Worm (Caenorhabditis elegans) whole organism, L2 larva: ENCODE measurements around the gene tag-124.

Experiments used
- C34F6.9 ChIP-seq: fragments of 150-350 bp; optimal IDR thresholded peaks from 2 replicates; lab custom pipeline; 2014; ENCODE audit warnings: missing biosample characterization, missing genetic modification characterization
- F13H6.1 ChIP-seq: sonication (generic microtip); optimal IDR thresholded peaks from 2 replicates; lab custom pipeline; 2016; ENCODE audit warnings: missing genetic modification characterization, missing compliant biosample characterization
- R02D3.7 ChIP-seq: fragments of 150-350 bp; optimal IDR thresholded peaks from 2 replicates; lab custom pipeline; 2014; ENCODE audit warnings: missing biosample characterization, missing genetic modification characterization
- Y55F3AM.14 ChIP-seq: fragments of 200-800 bp; sonication (Bioruptor generic); optimal IDR thresholded peaks from 2 replicates; lab custom pipeline; 2018; ENCODE audit warnings: mild to moderate bottlenecking, missing genetic modification characterization, missing compliant biosample characterization
- ama-1 ChIP-seq: fragments of 150-350 bp; optimal IDR thresholded peaks from 2 replicates; lab custom pipeline; 2018; ENCODE audit warnings: inconsistent platforms
- blmp-1 ChIP-seq: sonication (generic microtip); optimal IDR thresholded peaks from 2 replicates; lab custom pipeline; 2017; ENCODE audit warnings: missing genetic modification characterization, mild to moderate bottlenecking, missing compliant biosample characterization, antibody characterized with exemption, moderate library complexity; ENCODE audit not compliant: insufficient read depth
- ceh-82 ChIP-seq: fragments of 150-350 bp; optimal IDR thresholded peaks from 2 replicates; lab custom pipeline; 2014; ENCODE audit warnings: missing biosample characterization, missing genetic modification characterization
- crh-2 ChIP-seq: sonication (generic microtip); optimal IDR thresholded peaks from 2 replicates; lab custom pipeline; 2017; ENCODE audit warnings: missing biosample characterization, missing genetic modification characterization
- elt-1 ChIP-seq: fragments of 150-350 bp; optimal IDR thresholded peaks from 2 replicates; lab custom pipeline; 2014; ENCODE audit warnings: missing biosample characterization, missing genetic modification characterization
- fos-1 ChIP-seq: fragments of 150-350 bp; optimal IDR thresholded peaks from 2 replicates; lab custom pipeline; 2014; ENCODE audit warnings: missing biosample characterization, missing genetic modification characterization
- gmeb-1 ChIP-seq: fragments of 150-350 bp; optimal IDR thresholded peaks from 2 replicates; lab custom pipeline; 2014; ENCODE audit warnings: missing biosample characterization, missing genetic modification characterization
- lin-13 ChIP-seq: fragments of 150-350 bp; optimal IDR thresholded peaks from 2 replicates; lab custom pipeline; 2014; ENCODE audit warnings: missing biosample characterization, missing genetic modification reagents, missing genetic modification characterization
- lsy-2 ChIP-seq, 2 experiments: fragments of 150-350 bp in 1 of 2; sonication (generic microtip) in 1 of 2; optimal IDR thresholded peaks; 2 replicates each; lab custom pipeline; 2014 to 2017; ENCODE audit warnings: missing biosample characterization in 2 of 2, missing genetic modification characterization in 2 of 2
- mab-5 ChIP-seq: fragments of 150-350 bp; optimal IDR thresholded peaks from 2 replicates; lab custom pipeline; 2014; ENCODE audit warnings: missing biosample characterization, missing genetic modification characterization
- mbf-1 ChIP-seq: sonication (generic microtip); optimal IDR thresholded peaks from 2 replicates; lab custom pipeline; 2017; ENCODE audit warnings: missing biosample characterization, missing genetic modification characterization
- mdl-1 ChIP-seq, 2 experiments: fragments of 150-350 bp in 1 of 2; sonication (generic microtip) in 1 of 2; optimal IDR thresholded peaks; 2 replicates each; lab custom pipeline; 2017; ENCODE audit warnings: missing biosample characterization in 2 of 2, missing genetic modification characterization in 2 of 2
- nhr-10 ChIP-seq: sonication (generic microtip); optimal IDR thresholded peaks from 2 replicates; lab custom pipeline; 2017; ENCODE audit warnings: missing biosample characterization, missing genetic modification characterization
- nhr-11 ChIP-seq: fragments of 150-350 bp; optimal IDR thresholded peaks from 2 replicates; lab custom pipeline; 2014; ENCODE audit warnings: missing biosample characterization, missing genetic modification characterization
- nhr-12 ChIP-seq: fragments of 150-350 bp; optimal IDR thresholded peaks from 2 replicates; lab custom pipeline; 2014; ENCODE audit warnings: missing biosample characterization, missing genetic modification characterization
- nhr-129 ChIP-seq: fragments of 150-350 bp; optimal IDR thresholded peaks from 2 replicates; lab custom pipeline; 2014; ENCODE audit warnings: missing biosample characterization, missing genetic modification characterization
- nhr-237 ChIP-seq: fragments of 150-350 bp; optimal IDR thresholded peaks from 2 replicates; lab custom pipeline; 2014; ENCODE audit warnings: missing biosample characterization, missing genetic modification characterization
- nhr-25 ChIP-seq: fragments of 150-350 bp; sonication (generic microtip); optimal IDR thresholded peaks from 3 replicates; lab custom pipeline; 2014; ENCODE audit warnings: missing biosample characterization, missing genetic modification characterization
- nhr-6 ChIP-seq: fragments of 150-350 bp; optimal IDR thresholded peaks from 2 replicates; lab custom pipeline; 2014; ENCODE audit warnings: missing biosample characterization, missing genetic modification characterization
- nhr-77 ChIP-seq: fragments of 150-350 bp; optimal IDR thresholded peaks from 2 replicates; lab custom pipeline; 2014; ENCODE audit warnings: missing biosample characterization, missing genetic modification characterization
- peb-1 ChIP-seq: fragments of 150-350 bp; optimal IDR thresholded peaks from 2 replicates; lab custom pipeline; 2014; ENCODE audit warnings: missing biosample characterization, missing genetic modification characterization
- sem-4 ChIP-seq: fragments of 150-350 bp; optimal IDR thresholded peaks from 2 replicates; lab custom pipeline; 2014; ENCODE audit warnings: missing biosample characterization, missing genetic modification reagents, missing genetic modification characterization
- skn-1 ChIP-seq: sonication (generic microtip); optimal IDR thresholded peaks from 2 replicates; lab custom pipeline; 2017; ENCODE audit warnings: missing biosample characterization, missing genetic modification characterization
- sma-3 ChIP-seq: sonication (generic microtip); optimal IDR thresholded peaks from 2 replicates; lab custom pipeline; 2016; ENCODE audit warnings: missing genetic modification reagents, missing genetic modification characterization, missing compliant biosample characterization
- sma-9 ChIP-seq, 2 experiments: fragments of 150-350 bp in 1 of 2; sonication (generic microtip) in 1 of 2; optimal IDR thresholded peaks; 2 replicates each; lab custom pipeline; 2014 to 2016; ENCODE audit warnings: missing genetic modification characterization in 2 of 2, mild to moderate bottlenecking in 1 of 2, missing biosample characterization in 1 of 2, missing compliant biosample characterization in 1 of 2, missing genetic modification reagents in 1 of 2, moderate library complexity in 1 of 2
- snpc-4 ChIP-seq: fragments of 150-350 bp; optimal IDR thresholded peaks from 2 replicates; lab custom pipeline; 2014; ENCODE audit warnings: missing biosample characterization, missing genetic modification characterization
- unc-55 ChIP-seq: fragments of 150-350 bp; sonication (generic microtip); optimal IDR thresholded peaks from 3 replicates; lab custom pipeline; 2014; ENCODE audit warnings: missing biosample characterization, missing genetic modification reagents, missing genetic modification characterization
- ztf-11 ChIP-seq: sonication (generic microtip); optimal IDR thresholded peaks from 2 replicates; lab custom pipeline; 2017; ENCODE audit warnings: missing biosample characterization, missing genetic modification characterization

Gene tag-124

DNA sequence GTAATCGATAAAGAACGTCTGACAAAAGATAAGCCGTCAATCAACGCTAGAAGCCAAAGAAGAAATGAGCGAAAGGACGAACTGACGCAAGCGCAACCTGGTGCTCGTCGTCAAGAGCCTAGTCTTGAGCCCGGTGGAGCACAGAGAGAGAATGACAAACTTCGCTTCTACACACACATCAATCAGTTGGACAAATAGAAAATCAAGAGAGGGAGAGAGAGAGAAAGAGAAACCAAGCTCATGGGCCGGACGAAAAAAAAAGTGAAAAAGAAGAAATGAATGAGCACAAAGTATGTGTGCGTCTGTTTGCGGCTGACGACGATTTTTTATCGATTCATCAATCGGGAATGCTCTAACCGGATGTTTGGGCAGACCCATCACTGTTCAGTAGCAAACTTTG lies 30.0 kb downstream of the tag-124 start (continued):
- TF ChIP-seq ceh-82 (tag; lab: Kevin White, UChicago) = no peak
- peak; percentile 43 for TF ChIP-seq nhr-129
- TF ChIP-seq ztf-11 (tag; lab: Kevin White, UChicago) = no peak
- TF ChIP-seq nhr-12 = no peak
- TF ChIP-seq, all 48 proteins: peak for 6

DNA sequence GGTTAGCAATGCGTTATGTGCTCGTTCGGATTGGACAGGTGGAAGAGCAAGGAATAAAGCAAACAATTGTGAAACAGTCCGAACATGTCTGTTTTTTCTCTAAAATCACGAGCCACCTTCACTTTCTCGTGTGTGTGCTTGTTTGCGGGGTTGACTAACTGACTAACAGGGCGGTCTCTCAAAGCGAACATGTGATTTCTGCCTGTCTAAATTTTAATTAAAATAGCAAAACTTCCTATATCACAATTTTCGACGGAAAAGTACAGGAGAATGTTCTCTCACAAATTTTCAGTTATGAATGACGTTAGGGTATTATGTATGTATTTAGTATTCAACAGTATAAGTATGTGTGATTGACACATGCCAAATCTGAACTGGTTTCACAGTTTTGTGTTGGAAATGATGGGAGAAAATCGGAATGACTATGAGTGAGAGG lies 30.8 kb downstream of the tag-124 start:
- TF ChIP-seq sma-9 (GFP tag; optimal IDR thresholded peaks at IDR 0.05; lab: Kevin White, UChicago) = peak; percentile 9
- TF ChIP-seq sma-9 (tag; optimal IDR thresholded peaks at IDR 0.05; lab: Kevin White, UChicago) = no peak
- TF ChIP-seq F13H6.1 (tag; lab: Kevin White, UChicago) = peak; percentile 43
- TF ChIP-seq blmp-1 (tag; lab: Kevin White, UChicago) = peak; percentile 13
- no peak for TF ChIP-seq nhr-25 (tag; lab: Kevin White, UChicago)
- TF ChIP-seq crh-2 (tag; lab: Kevin White, UChicago) = peak; percentile 40
- peak; percentile 21 for TF ChIP-seq C34F6.9

ce11 chrII:9624110-9624695 lies 33.1 kb downstream of the tag-124 start, which contains the start of the genes dnj-20 and ZK1307.8:
TSS of gene dnj-20 (minus strand) at chrII:9624176.
TSS of gene ZK1307.8 (plus strand) at chrII:9624613.
- TF ChIP-seq gmeb-1 (tag; lab: Kevin White, UChicago) (peak; percentile 15), C34F6.9 (peak; percentile 43), fos-1 (peak; percentile 23), nhr-10 (no peak), unc-55 (GFP tag; lab: Kevin White, UChicago) (peak; percentile 38), elt-1 (tag; lab: Kevin White, UChicago) (no peak), skn-1 (no peak), ceh-82 (tag; lab: Kevin White, UChicago) (no peak), crh-2 (tag; lab: Kevin White, UChicago) (peak; percentile 79), nhr-77 (tag; lab: Kevin White, UChicago) (no peak), nhr-11 (no peak), lsy-2 (tag; optimal IDR thresholded peaks at IDR 0.05; lab: Kevin White, UChicago) (peak in 1 of 2 experiments; percentile 55), mdl-1 (tag; optimal IDR thresholded peaks at IDR 0.05; lab: Kevin White, UChicago) (no peak), sem-4 (tag; lab: Kevin White, UChicago) (no peak)

- TF ChIP-seq peb-1 (tag; lab: Kevin White, UChicago) = no peak
- no peak for TF ChIP-seq sma-9 (GFP tag; optimal IDR thresholded peaks at IDR 0.05; lab: Kevin White, UChicago)
- no peak for TF ChIP-seq sma-9 (tag; optimal IDR thresholded peaks at IDR 0.05; lab: Kevin White, UChicago)
- no peak for TF ChIP-seq skn-1
- TF ChIP-seq ama-1 = no peak
- TF ChIP-seq ztf-11 (tag; lab: Kevin White, UChicago) = no peak
- TF ChIP-seq fos-1 = no peak
- TF ChIP-seq nhr-11 = no peak
- TF ChIP-seq mbf-1 (tag; lab: Kevin White, UChicago) = no peak
- no peak for TF ChIP-seq nhr-237 (tag; lab: Kevin White, UChicago)
- TF ChIP-seq R02D3.7 (tag; lab: Kevin White, UChicago) = no peak
- no peak for TF ChIP-seq snpc-4
- no peak for TF ChIP-seq lin-13 (GFP tag; lab: Kevin White, UChicago)
- no peak for TF ChIP-seq sma-3 (GFP tag; lab: Kevin White, UChicago)
- no peak for TF ChIP-seq Y55F3AM.14 (GFP tag; lab: Kevin White, UChicago)
- no peak for TF ChIP-seq mab-5
These were observed 34.8 kb downstream of the tag-124 start for ce11 chrII:9625930-9626329.

DNA sequence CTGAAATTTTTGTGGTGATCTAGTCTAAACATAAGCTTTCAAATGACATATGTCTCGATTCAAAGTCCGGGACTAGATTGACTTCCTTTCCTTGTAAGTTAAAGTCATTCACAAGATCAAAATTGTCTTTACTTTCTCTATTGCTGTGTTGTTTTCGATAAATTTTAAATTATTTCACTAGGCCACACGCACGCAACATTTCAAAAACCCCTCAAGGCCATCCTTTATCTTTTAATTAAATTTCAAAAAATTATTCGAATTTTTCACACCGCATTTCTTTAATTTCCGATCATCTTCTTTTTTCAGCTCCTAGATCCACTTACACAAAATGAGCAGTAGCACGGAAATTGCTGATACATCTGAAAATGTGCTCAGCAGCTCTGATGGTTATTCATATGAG lies 45.2 kb downstream of the tag-124 start, which contains the start of gene ZK1307.7:
TSS of gene ZK1307.7 (plus strand) at position 301 of the 400 bp plus-strand sequence.
- TF ChIP-seq nhr-6 (tag; lab: Kevin White, UChicago) = no peak
- TF ChIP-seq ama-1 = no peak
- no peak for TF ChIP-seq nhr-237 (tag; lab: Kevin White, UChicago)
